In the genomic region with DNA sequence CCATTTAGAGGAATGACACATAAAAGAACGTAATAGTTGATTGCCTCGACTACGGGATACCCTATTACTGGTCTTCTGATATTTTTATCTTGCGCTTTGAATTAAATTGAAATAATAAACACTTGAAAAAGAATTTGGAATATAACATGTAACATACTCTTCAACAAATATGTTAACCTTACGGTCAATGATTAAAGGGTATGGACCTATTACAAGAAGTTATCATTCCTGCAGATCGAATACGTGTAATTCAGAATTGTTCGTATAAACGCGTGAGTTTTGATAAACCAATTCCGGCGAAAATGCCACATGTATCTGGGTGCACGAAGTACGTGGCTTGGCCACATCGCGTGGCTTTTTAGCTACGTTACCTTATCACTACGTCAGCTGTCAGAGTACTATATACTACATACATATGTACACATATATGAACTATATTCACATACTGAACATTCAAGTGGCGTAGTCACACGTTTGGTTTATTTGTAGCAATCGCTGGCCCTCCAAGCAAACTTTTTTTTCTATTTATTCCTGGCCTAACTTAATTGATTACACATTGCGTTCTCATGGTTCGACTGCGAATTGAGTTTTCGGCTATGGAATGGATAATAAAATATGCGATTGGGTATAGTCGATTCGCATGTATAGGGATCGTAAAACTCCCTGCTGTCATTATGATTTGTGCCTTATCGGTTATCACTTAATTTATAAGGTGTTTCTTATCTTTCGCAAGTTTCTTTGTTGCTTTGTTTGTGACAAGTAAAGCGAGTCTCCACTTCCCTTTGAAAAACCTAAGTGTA, we compare ENCODE assay signal across 1 fruit fly cellular context.
TF ChIP-seq lines count a peak whose summit lies in the region.

No protein-coding gene starts in this region.

TF ChIP-seq in whole organism, embryonic, 481 proteins besides CTCF, POLR2A, EP300 and RAD21 (continued from another document and continues in another):
- TF ChIP-seq Abd-B (GFP tag; optimal IDR thresholded peaks at IDR 0.05; lab: Kevin White, UChicago) = peak; percentile 54
- no peak for TF ChIP-seq insv (GFP tag; optimal IDR thresholded peaks at IDR 0.05; lab: Kevin White, UChicago)
- no peak for TF ChIP-seq Bgb (GFP tag; IDR thresholded peaks at IDR 0.05; lab: Robert Waterston, UW; ENCODE audit: partially characterized antibody)
- TF ChIP-seq CG18476 (GFP tag; optimal IDR thresholded peaks at IDR 0.05; lab: Kevin White, UChicago) = peak; percentile 34
- TF ChIP-seq mam (GFP tag; optimal IDR thresholded peaks at IDR 0.05; lab: Kevin White, UChicago) = peak; percentile 74
- TF ChIP-seq Sry-β (GFP tag; optimal IDR thresholded peaks at IDR 0.05; lab: Kevin White, UChicago) = no peak
- TF ChIP-seq vvl (GFP tag; IDR thresholded peaks at IDR 0.05; lab: Robert Waterston, UW) = peak; percentile 84
- TF ChIP-seq hkb (optimal IDR thresholded peaks at IDR 0.05; lab: Kevin White, UChicago) = no peak
- TF ChIP-seq hkb (GFP tag; IDR thresholded peaks at IDR 0.05; lab: Robert Waterston, UW) = peak; percentile 60
- TF ChIP-seq aop (GFP tag; IDR thresholded peaks at IDR 0.05; lab: Robert Waterston, UW) = no peak
- TF ChIP-seq so (GFP tag; IDR thresholded peaks at IDR 0.05; lab: Robert Waterston, UW) = peak; percentile 62; the same call in 1 of the 3 replicates
- no peak for TF ChIP-seq Hr78 (GFP tag; optimal IDR thresholded peaks at IDR 0.05; lab: Kevin White, UChicago)
- peak; percentile 71 for TF ChIP-seq stc (GFP tag; IDR thresholded peaks at IDR 0.05; lab: Robert Waterston, UW)
- no peak for TF ChIP-seq CG5953 (GFP tag; IDR thresholded peaks at IDR 0.05; lab: Robert Waterston, UW)
- TF ChIP-seq CG1603 (tag; optimal IDR thresholded peaks at IDR 0.05; lab: Kevin White, UChicago) = peak; percentile 67
- peak; percentile 14 for TF ChIP-seq CG7987 (GFP tag; optimal IDR thresholded peaks at IDR 0.05; lab: Kevin White, UChicago)
- no peak for TF ChIP-seq CG11723 (GFP tag; optimal IDR thresholded peaks at IDR 0.05; lab: Kevin White, UChicago)
- TF ChIP-seq eve (GFP tag; optimal IDR thresholded peaks at IDR 0.05; lab: Kevin White, UChicago) = no peak
- TF ChIP-seq CG31365 (tag; optimal IDR thresholded peaks at IDR 0.05; lab: Kevin White, UChicago) = no peak
- TF ChIP-seq PHDP (tag; optimal IDR thresholded peaks at IDR 0.05; lab: Kevin White, UChicago) = peak; percentile 57
- peak; percentile 50 for TF ChIP-seq HmgZ (tag; optimal IDR thresholded peaks at IDR 0.05; lab: Kevin White, UChicago)
- TF ChIP-seq unpg (GFP tag; optimal IDR thresholded peaks at IDR 0.05; lab: Kevin White, UChicago) = peak; percentile 46
- TF ChIP-seq Adf1 (GFP tag; IDR thresholded peaks at IDR 0.05; lab: Robert Waterston, UW) = peak; percentile 24; the same call in 1 of the 2 replicates
- TF ChIP-seq Doc3 (GFP tag; IDR thresholded peaks at IDR 0.05; lab: Robert Waterston, UW; ENCODE audit: partially characterized antibody) = no peak
- TF ChIP-seq emc (GFP tag; optimal IDR thresholded peaks at IDR 0.05; lab: Kevin White, UChicago) = no peak
- no peak for TF ChIP-seq CG7372 (GFP tag; IDR thresholded peaks at IDR 0.05; lab: Robert Waterston, UW)
- TF ChIP-seq CG3995 (GFP tag; optimal IDR thresholded peaks at IDR 0.05; lab: Kevin White, UChicago) = no peak
- TF ChIP-seq pita (GFP tag; optimal IDR thresholded peaks at IDR 0.05; lab: Kevin White, UChicago) = no peak
- TF ChIP-seq Dip3 (GFP tag; optimal IDR thresholded peaks at IDR 0.05; lab: Kevin White, UChicago) = peak; percentile 72
- no peak for TF ChIP-seq Taf1 (GFP tag; IDR thresholded peaks at IDR 0.05; lab: Robert Waterston, UW)
- peak; percentile 30 to 68 for TF ChIP-seq chif (GFP tag; optimal IDR thresholded peaks at IDR 0.05; lab: Kevin White, UChicago)
- TF ChIP-seq Elba2 (GFP tag; optimal IDR thresholded peaks at IDR 0.05; lab: Kevin White, UChicago) = no peak
- no peak for TF ChIP-seq Stat92E (GFP tag; optimal IDR thresholded peaks at IDR 0.05; lab: Kevin White, UChicago)
- TF ChIP-seq HLHmδ (GFP tag; optimal IDR thresholded peaks at IDR 0.05; lab: Kevin White, UChicago) = no peak
- TF ChIP-seq CG7271 (tag; optimal IDR thresholded peaks at IDR 0.05; lab: Kevin White, UChicago) = no peak
- TF ChIP-seq CG17829 (tag; optimal IDR thresholded peaks at IDR 0.05; lab: Kevin White, UChicago) = peak; percentile 70
- TF ChIP-seq ase (GFP tag; IDR thresholded peaks at IDR 0.05; lab: Robert Waterston, UW) = peak; percentile 24; the same call in 1 of the 3 replicates
- no peak for TF ChIP-seq NFAT (GFP tag; IDR thresholded peaks at IDR 0.05; lab: Robert Waterston, UW)
- peak; percentile 93 for TF ChIP-seq sens (GFP tag; lab: Kevin White, UChicago)
- TF ChIP-seq Hey (tag; optimal IDR thresholded peaks at IDR 0.05; lab: Kevin White, UChicago) = peak; percentile 50
- peak; percentile 95 for TF ChIP-seq CG34376 (GFP tag; optimal IDR thresholded peaks at IDR 0.05; lab: Kevin White, UChicago)
- peak; percentile 79; the same call in 2 of the 3 replicates for TF ChIP-seq CG17361 (GFP tag; IDR thresholded peaks at IDR 0.05; lab: Robert Waterston, UW)
- TF ChIP-seq ap (GFP tag; IDR thresholded peaks at IDR 0.05; lab: Robert Waterston, UW) = peak; percentile 53; the same call in 1 of the 2 replicates
- 0 out of 2 replicates have a peak, but pooled peaks have one; percentile 34 for TF ChIP-seq peb (GFP tag; IDR thresholded peaks at IDR 0.05; lab: Robert Waterston, UW)
- peak; percentile 41 for TF ChIP-seq NK7.1 (GFP tag; optimal IDR thresholded peaks at IDR 0.05; lab: Kevin White, UChicago)
- TF ChIP-seq Atf3 (GFP tag; optimal IDR thresholded peaks at IDR 0.05; lab: Kevin White, UChicago) = no peak
- TF ChIP-seq lov (optimal IDR thresholded peaks at IDR 0.05; lab: Kevin White, UChicago) = no peak
- peak; percentile 62; the same call in 1 of the 3 replicates for TF ChIP-seq lov (GFP tag; IDR thresholded peaks at IDR 0.05; lab: Robert Waterston, UW)
- no peak for TF ChIP-seq crp (GFP tag; optimal IDR thresholded peaks at IDR 0.05; lab: Kevin White, UChicago)
- TF ChIP-seq CG2129 (GFP tag; IDR thresholded peaks at IDR 0.05; lab: Robert Waterston, UW; ENCODE audit: partially characterized antibody) = no peak
- peak; percentile 48 for TF ChIP-seq CG10267 (tag; optimal IDR thresholded peaks at IDR 0.05; lab: Kevin White, UChicago)
- no peak; the same call in none of the 2 replicates for TF ChIP-seq GATAe (GFP tag; conservative IDR thresholded peaks at IDR 0.05; lab: Robert Waterston, UW)
- peak; percentile 23; the same call in 1 of the 2 replicates for TF ChIP-seq gsb (GFP tag; IDR thresholded peaks at IDR 0.05; lab: Robert Waterston, UW)
- no peak for TF ChIP-seq Nf-YA (GFP tag; IDR thresholded peaks at IDR 0.05; lab: Robert Waterston, UW)
- peak; percentile 71 for TF ChIP-seq lab (GFP tag; optimal IDR thresholded peaks at IDR 0.05; lab: Kevin White, UChicago)
- TF ChIP-seq lmd (GFP tag; IDR thresholded peaks at IDR 0.05; lab: Robert Waterston, UW) = peak; percentile 73
- TF ChIP-seq CG12236 (GFP tag; optimal IDR thresholded peaks at IDR 0.05; lab: Kevin White, UChicago) = no peak
- TF ChIP-seq ems (GFP tag; optimal IDR thresholded peaks at IDR 0.05; lab: Kevin White, UChicago) = peak; percentile 38
- TF ChIP-seq CG11504 (tag; optimal IDR thresholded peaks at IDR 0.05; lab: Kevin White, UChicago) = peak; percentile 83
- TF ChIP-seq HLH4C (GFP tag; IDR thresholded peaks at IDR 0.05; lab: Robert Waterston, UW; ENCODE audit: partially characterized antibody) = no peak
- TF ChIP-seq NC2β (GFP tag; optimal IDR thresholded peaks at IDR 0.05; lab: Kevin White, UChicago) = peak; percentile 8
- TF ChIP-seq CG30431 (GFP tag; optimal IDR thresholded peaks at IDR 0.05; lab: Kevin White, UChicago) = no peak
- no peak for TF ChIP-seq CG16813 (GFP tag; IDR thresholded peaks at IDR 0.05; lab: Robert Waterston, UW; ENCODE audit: partially characterized antibody)
- TF ChIP-seq CG13775 (GFP tag; optimal IDR thresholded peaks at IDR 0.05; lab: Kevin White, UChicago) = peak; percentile 26
- TF ChIP-seq CG7357 (GFP tag; IDR thresholded peaks at IDR 0.05; lab: Robert Waterston, UW) = 0 out of 3 replicates have a peak, but pooled peaks have one; percentile 29
- peak; percentile 34 for TF ChIP-seq sisA (GFP tag; IDR thresholded peaks at IDR 0.05; lab: Robert Waterston, UW)
- peak; percentile 57 for TF ChIP-seq az2 (GFP tag; optimal IDR thresholded peaks at IDR 0.05; lab: Kevin White, UChicago)
- no peak for TF ChIP-seq Tbp (GFP tag; optimal IDR thresholded peaks at IDR 0.05; lab: Kevin White, UChicago)
- TF ChIP-seq dpn (GFP tag; optimal IDR thresholded peaks at IDR 0.05; lab: Kevin White, UChicago) = peak; percentile 57 to 64
- no peak for TF ChIP-seq chm (GFP tag; IDR thresholded peaks at IDR 0.05; lab: Robert Waterston, UW)
- TF ChIP-seq CG31224 (GFP tag; IDR thresholded peaks at IDR 0.05; lab: Robert Waterston, UW) = peak; percentile 51
- TF ChIP-seq ranshi (GFP tag; IDR thresholded peaks at IDR 0.05; lab: Robert Waterston, UW) = peak; percentile 65; the same call in 1 of the 2 replicates
- peak; percentile 56 for TF ChIP-seq Aef1 (GFP tag; IDR thresholded peaks at IDR 0.05; lab: Robert Waterston, UW)
- TF ChIP-seq bigmax (GFP tag; optimal IDR thresholded peaks at IDR 0.05; lab: Kevin White, UChicago) = no peak
- TF ChIP-seq Myb (GFP tag; optimal IDR thresholded peaks at IDR 0.05; lab: Kevin White, UChicago) = peak; percentile 27
- TF ChIP-seq CG11696 (GFP tag; IDR thresholded peaks at IDR 0.05; lab: Robert Waterston, UW) = 0 out of 2 replicates have a peak, but pooled peaks have one; percentile 18
- TF ChIP-seq Max (GFP tag; optimal IDR thresholded peaks at IDR 0.05; lab: Kevin White, UChicago) = peak; percentile 34
- peak; percentile 43 for TF ChIP-seq btn (GFP tag; optimal IDR thresholded peaks at IDR 0.05; lab: Kevin White, UChicago)
- TF ChIP-seq klu (GFP tag; IDR thresholded peaks at IDR 0.05; lab: Robert Waterston, UW) = no peak
- TF ChIP-seq CG17385 (GFP tag; optimal IDR thresholded peaks at IDR 0.05; lab: Kevin White, UChicago) = peak; percentile 22
- TF ChIP-seq CG31388 (GFP tag; optimal IDR thresholded peaks at IDR 0.05; lab: Kevin White, UChicago) = peak; percentile 12
- TF ChIP-seq CG3281 (GFP tag; optimal IDR thresholded peaks at IDR 0.05; lab: Kevin White, UChicago) = peak; percentile 74
- TF ChIP-seq CG6175 (GFP tag; IDR thresholded peaks at IDR 0.05; lab: Robert Waterston, UW) = peak; percentile 15; the same call in 1 of the 3 replicates
- TF ChIP-seq CG12391 (tag; optimal IDR thresholded peaks at IDR 0.05; lab: Kevin White, UChicago) = peak; percentile 64
- no peak for TF ChIP-seq sr (GFP tag; IDR thresholded peaks at IDR 0.05; lab: Robert Waterston, UW)
- peak; percentile 12 for TF ChIP-seq chn (GFP tag; optimal IDR thresholded peaks at IDR 0.05; lab: Kevin White, UChicago)
- TF ChIP-seq CG6654 (GFP tag; optimal IDR thresholded peaks at IDR 0.05; lab: Kevin White, UChicago) = peak; percentile 17
- TF ChIP-seq CG12155 (GFP tag; optimal IDR thresholded peaks at IDR 0.05; lab: Kevin White, UChicago) = peak; percentile 41
- no peak for TF ChIP-seq CG8359 (GFP tag; optimal IDR thresholded peaks at IDR 0.05; lab: Kevin White, UChicago; ENCODE audit: borderline replicate concordance)
- peak; percentile 81 for TF ChIP-seq dysf (GFP tag; IDR thresholded peaks at IDR 0.05; lab: Robert Waterston, UW)
- peak; percentile 69; the same call in 2 of the 3 replicates for TF ChIP-seq zfh1 (GFP tag; IDR thresholded peaks at IDR 0.05; lab: Robert Waterston, UW)
- TF ChIP-seq CG18764 (GFP tag; optimal IDR thresholded peaks at IDR 0.05; lab: Kevin White, UChicago) = peak; percentile 27
- peak; percentile 78 for TF ChIP-seq CG2678 (tag; optimal IDR thresholded peaks at IDR 0.05; lab: Kevin White, UChicago)
- no peak for TF ChIP-seq Gsc (GFP tag; IDR thresholded peaks at IDR 0.05; lab: Robert Waterston, UW)
- no peak for TF ChIP-seq CG10565 (GFP tag; optimal IDR thresholded peaks at IDR 0.05; lab: Kevin White, UChicago)
- no peak for TF ChIP-seq usp (GFP tag; optimal IDR thresholded peaks at IDR 0.05; lab: Kevin White, UChicago)
- peak; percentile 75 for TF ChIP-seq Meics (GFP tag; optimal IDR thresholded peaks at IDR 0.05; lab: Kevin White, UChicago)
- TF ChIP-seq CG9437 (GFP tag; optimal IDR thresholded peaks at IDR 0.05; lab: Kevin White, UChicago) = peak; percentile 62
- peak; percentile 66 for TF ChIP-seq HLH3B (GFP tag; IDR thresholded peaks at IDR 0.05; lab: Robert Waterston, UW)
- TF ChIP-seq nmo (GFP tag; optimal IDR thresholded peaks at IDR 0.05; lab: Kevin White, UChicago) = peak; percentile 78
- TF ChIP-seq cad (GFP tag; optimal IDR thresholded peaks at IDR 0.05; lab: Kevin White, UChicago) = no peak
- no peak for TF ChIP-seq gce (GFP tag; IDR thresholded peaks at IDR 0.05; lab: Robert Waterston, UW)
- TF ChIP-seq CG10209 (GFP tag; optimal IDR thresholded peaks at IDR 0.05; lab: Kevin White, UChicago) = peak; percentile 75
- TF ChIP-seq cwo (GFP tag; optimal IDR thresholded peaks at IDR 0.05; lab: Kevin White, UChicago) = peak; percentile 88
- TF ChIP-seq Dbx (GFP tag; IDR thresholded peaks at IDR 0.05; lab: Robert Waterston, UW) = peak; percentile 31; the same call in 1 of the 3 replicates
- TF ChIP-seq CG1602 (GFP tag; optimal IDR thresholded peaks at IDR 0.05; lab: Kevin White, UChicago) = no peak
- no peak for TF ChIP-seq bowl (GFP tag; IDR thresholded peaks at IDR 0.05; lab: Robert Waterston, UW)
- no peak for TF ChIP-seq toy (GFP tag; IDR thresholded peaks at IDR 0.05; lab: Robert Waterston, UW)
- peak; percentile 57; the same call in 2 of the 3 replicates for TF ChIP-seq ci (GFP tag; IDR thresholded peaks at IDR 0.05; lab: Robert Waterston, UW)
- TF ChIP-seq dmrt99B (tag; optimal IDR thresholded peaks at IDR 0.05; lab: Kevin White, UChicago) = peak; percentile 74
- no peak for TF ChIP-seq CG1529 (GFP tag; optimal IDR thresholded peaks at IDR 0.05; lab: Kevin White, UChicago)
- peak; percentile 71 for TF ChIP-seq lilli (GFP tag; optimal IDR thresholded peaks at IDR 0.05; lab: Kevin White, UChicago)
- TF ChIP-seq trh (GFP tag; optimal IDR thresholded peaks at IDR 0.05; lab: Kevin White, UChicago) = no peak
- peak; percentile 59; the same call in 2 of the 3 replicates for TF ChIP-seq B-H1 (GFP tag; IDR thresholded peaks at IDR 0.05; lab: Robert Waterston, UW)
- peak; percentile 73 for TF ChIP-seq CG12769 (tag; optimal IDR thresholded peaks at IDR 0.05; lab: Kevin White, UChicago)
- TF ChIP-seq rib (GFP tag; IDR thresholded peaks at IDR 0.05; lab: Robert Waterston, UW) = peak; percentile 46
- peak; percentile 30 for TF ChIP-seq Sry-δ (GFP tag; optimal IDR thresholded peaks at IDR 0.05; lab: Kevin White, UChicago)
- peak; percentile 48; the same call in 1 of the 2 replicates for TF ChIP-seq CG3847 (GFP tag; IDR thresholded peaks at IDR 0.05; lab: Robert Waterston, UW)
- no peak for TF ChIP-seq prd (optimal IDR thresholded peaks at IDR 0.05; lab: Kevin White, UChicago)
- TF ChIP-seq prd (GFP tag; IDR thresholded peaks at IDR 0.05; lab: Robert Waterston, UW) = peak; percentile 77
- TF ChIP-seq TFAM (GFP tag; optimal IDR thresholded peaks at IDR 0.05; lab: Kevin White, UChicago) = no peak
